Fruit fly (Drosophila melanogaster): Measurements from ENCODE around the gene Cp15.

Gene Cp15

dm6 chr3L:8772998-8773684 lies 44.9 kb downstream of the Cp15 start (continued):
- TF ChIP-seq slou (GFP tag; optimal IDR thresholded peaks at IDR 0.05) = no peak
- no peak for TF ChIP-seq vfl (GFP tag; optimal IDR thresholded peaks at IDR 0.05)
- peak in 1 of 2 experiments; percentile 77 for TF ChIP-seq Eip74EF (GFP tag; optimal IDR thresholded peaks at IDR 0.05)
- no peak for TF ChIP-seq CG4328 (GFP tag; optimal IDR thresholded peaks at IDR 0.05)
- TF ChIP-seq CG3726 (GFP tag; IDR thresholded peaks at IDR 0.05) = no peak
- TF ChIP-seq cas (GFP tag; IDR thresholded peaks at IDR 0.05) = no peak
- TF ChIP-seq NC2α (GFP tag; optimal IDR thresholded peaks at IDR 0.05) = peak; percentile 20
- TF ChIP-seq CG4360 (GFP tag; IDR thresholded peaks at IDR 0.05) = no peak
- peak; percentile 40 for TF ChIP-seq CG10431 (GFP tag; optimal IDR thresholded peaks at IDR 0.05)
- peak; percentile 78 for TF ChIP-seq CG4424 (GFP tag; optimal IDR thresholded peaks at IDR 0.05)
- TF ChIP-seq CG1832 (GFP tag; optimal IDR thresholded peaks at IDR 0.05) = no peak
- TF ChIP-seq Bgb (GFP tag; IDR thresholded peaks at IDR 0.05; ENCODE audit: partially characterized antibody) = no peak
- peak; percentile 47 for TF ChIP-seq ssp (GFP tag; IDR thresholded peaks at IDR 0.05)
- TF ChIP-seq CG12942 (GFP tag; optimal IDR thresholded peaks at IDR 0.05) = peak; percentile 48
- peak; percentile 83 for TF ChIP-seq row (GFP tag; IDR thresholded peaks at IDR 0.05)
- peak; percentile 39 for TF ChIP-seq nom (GFP tag; optimal IDR thresholded peaks at IDR 0.05)
- TF ChIP-seq Kr (GFP tag; optimal IDR thresholded peaks at IDR 0.05) = no peak
- no peak for TF ChIP-seq Fer1 (GFP tag; optimal IDR thresholded peaks at IDR 0.05)
- no peak for TF ChIP-seq Dfd (GFP tag; optimal IDR thresholded peaks at IDR 0.05)
- no peak for TF ChIP-seq CG17186 (GFP tag; optimal IDR thresholded peaks at IDR 0.05)
- no peak for TF ChIP-seq CG9932 (GFP tag; IDR thresholded peaks at IDR 0.05)
- TF ChIP-seq CG31388 (GFP tag; optimal IDR thresholded peaks at IDR 0.05) = no peak
- TF ChIP-seq Rfx (GFP tag; IDR thresholded peaks at IDR 0.05) = 0 out of 2 replicates have a peak, but pooled peaks have one; percentile 31
- TF ChIP-seq unc-4 (GFP tag; IDR thresholded peaks at IDR 0.05; ENCODE audit: partially characterized antibody) = no peak
- TF ChIP-seq bowl (GFP tag; IDR thresholded peaks at IDR 0.05) = peak; percentile 23; the same call in 1 of the 2 replicates
- TF ChIP-seq CG17359 (tag; optimal IDR thresholded peaks at IDR 0.05) = peak; percentile 79
- TF ChIP-seq Hr39 (optimal IDR thresholded peaks at IDR 0.05) = no peak
- peak; percentile 80 for TF ChIP-seq fd96Cb (tag; optimal IDR thresholded peaks at IDR 0.05)
- peak; percentile 51 for TF ChIP-seq CG3847 (GFP tag; IDR thresholded peaks at IDR 0.05)
- peak; percentile 78 for TF ChIP-seq otp (GFP tag; IDR thresholded peaks at IDR 0.05)
- no peak for TF ChIP-seq gt (GFP tag; IDR thresholded peaks at IDR 0.05)
- TF ChIP-seq GATAe (GFP tag; conservative IDR thresholded peaks at IDR 0.05) = no peak
- peak; percentile 47 for TF ChIP-seq org-1 (GFP tag; optimal IDR thresholded peaks at IDR 0.05)
- peak; percentile 25 for TF ChIP-seq CG5180 (GFP tag; optimal IDR thresholded peaks at IDR 0.05)
- TF ChIP-seq CG15696 (tag; optimal IDR thresholded peaks at IDR 0.05) = peak; percentile 38
- TF ChIP-seq Blimp-1 (GFP tag; optimal IDR thresholded peaks at IDR 0.05) = peak; percentile 82
- TF ChIP-seq eve (GFP tag; optimal IDR thresholded peaks at IDR 0.05) = peak in 1 of 2 experiments; percentile 96
- peak; percentile 83 for TF ChIP-seq CG12219 (GFP tag; optimal IDR thresholded peaks at IDR 0.05)
- peak; percentile 5 for TF ChIP-seq Dad (GFP tag; optimal IDR thresholded peaks at IDR 0.05)
- peak; percentile 39 for TF ChIP-seq Lhr (GFP tag; optimal IDR thresholded peaks at IDR 0.05)
- no peak for TF ChIP-seq toy (GFP tag; IDR thresholded peaks at IDR 0.05)
- no peak for TF ChIP-seq gro (GFP tag; optimal IDR thresholded peaks at IDR 0.05)
- peak; percentile 17 for TF ChIP-seq Meics (GFP tag; optimal IDR thresholded peaks at IDR 0.05)
- no peak for TF ChIP-seq fru (optimal IDR thresholded peaks at IDR 0.05)
- TF ChIP-seq cg (GFP tag; optimal IDR thresholded peaks at IDR 0.05) = no peak
- peak; percentile 55 for TF ChIP-seq tin (GFP tag; optimal IDR thresholded peaks at IDR 0.05)
- TF ChIP-seq phol (tag; optimal IDR thresholded peaks at IDR 0.05) = peak; percentile 79
- peak; percentile 38 for TF ChIP-seq CG4854 (GFP tag; optimal IDR thresholded peaks at IDR 0.05)
- 0 out of 3 replicates have a peak, but pooled peaks have one; percentile 54 for TF ChIP-seq H15 (GFP tag; IDR thresholded peaks at IDR 0.05)
- TF ChIP-seq CG11247 (GFP tag; IDR thresholded peaks at IDR 0.05) = no peak
- peak; percentile 52 for TF ChIP-seq NC2β (GFP tag; optimal IDR thresholded peaks at IDR 0.05)

Measured in whole organism, embryonic.